Worm (Caenorhabditis elegans) whole organism, early embryonic: ENCODE measurements around the gene prmn-1.

Experiments used
- B0310.2 ChIP-seq: sonication (generic microtip); optimal IDR thresholded peaks from 2 replicates; lab custom pipeline; 2016; ENCODE audit warnings: mild to moderate bottlenecking, missing genetic modification characterization, missing compliant biosample characterization
- ceh-13 ChIP-seq: fragments of 200-800 bp; sonication (Bioruptor generic); optimal IDR thresholded peaks from 2 replicates; lab custom pipeline; 2018; ENCODE audit warnings: mild to moderate bottlenecking, missing genetic modification characterization, missing compliant biosample characterization
- ceh-36 ChIP-seq: sonication (generic microtip); optimal IDR thresholded peaks from 2 replicates; lab custom pipeline; 2016; ENCODE audit warnings: missing genetic modification characterization, inconsistent platforms, missing compliant biosample characterization
- flt-1 ChIP-seq: fragments of 200-800 bp; sonication (Bioruptor generic); IDR thresholded peaks from 2 replicates; pipeline ENCODE4 v1.3.6; 2022; ENCODE audit warnings: missing genetic modification characterization, missing compliant biosample characterization
- hmbx-1 ChIP-seq: sonication (generic microtip); optimal IDR thresholded peaks from 2 replicates; lab custom pipeline; 2016; ENCODE audit warnings: mild to moderate bottlenecking, missing genetic modification characterization, missing compliant biosample characterization
- hnd-1 ChIP-seq: sonication (generic microtip); optimal IDR thresholded peaks from 2 replicates; lab custom pipeline; 2016; ENCODE audit warnings: missing genetic modification characterization, missing compliant biosample characterization
- pes-1 ChIP-seq: fragments of 200-800 bp; sonication (Bioruptor generic); IDR thresholded peaks from 2 replicates; pipeline ENCODE4 v1.3.6; 2022; ENCODE audit warnings: missing genetic modification reagents, missing genetic modification characterization, missing compliant biosample characterization
- scrt-1 ChIP-seq: fragments of 200-800 bp; sonication (Bioruptor generic); IDR thresholded peaks from 2 replicates; pipeline ENCODE4 v1.3.6; 2022; ENCODE audit warnings: missing genetic modification characterization, missing compliant biosample characterization
- sea-1 ChIP-seq: fragments of 200-800 bp; sonication (Bioruptor generic); conservative IDR thresholded peaks from 2 replicates; pipeline ENCODE4 v1.3.6; 2022; ENCODE audit warnings: missing genetic modification characterization, missing compliant biosample characterization

DNA sequence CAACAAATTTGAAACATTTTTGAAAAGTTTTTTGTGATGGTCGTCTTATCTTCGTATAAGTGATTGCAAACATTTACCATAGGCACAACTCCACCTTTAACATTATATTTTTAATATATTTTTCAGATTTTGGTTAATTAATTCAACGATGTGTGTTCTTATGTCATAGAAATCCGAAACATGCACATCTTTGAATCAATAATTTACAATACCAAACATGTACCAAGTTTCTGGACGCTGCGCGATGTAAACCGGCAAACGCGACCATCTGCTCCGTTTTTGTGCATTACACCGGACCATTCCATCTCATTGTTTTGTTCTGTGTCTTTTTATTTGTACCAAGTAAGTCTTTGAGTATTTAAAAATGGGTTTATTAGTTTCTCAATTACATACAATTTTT, 27.4 kb upstream of the prmn-1 start, which contains the start of gene pgp-4:
- TF ChIP-seq scrt-1 (GFP tag; lab: Robert Waterston, UW) = no peak
- TF ChIP-seq ceh-13 (GFP tag; lab: Kevin White, UChicago) = no peak
- no peak for TF ChIP-seq pes-1 (GFP tag; lab: Robert Waterston, UW)
- TF ChIP-seq hnd-1 (tag; lab: Kevin White, UChicago) = no peak
- no peak for TF ChIP-seq B0310.2 (tag; lab: Kevin White, UChicago)
- TF ChIP-seq flt-1 (GFP tag; lab: Robert Waterston, UW) = no peak
- no peak for TF ChIP-seq hmbx-1 (tag; lab: Kevin White, UChicago)
- no peak for TF ChIP-seq sea-1 (GFP tag; lab: Robert Waterston, UW)
- no peak for TF ChIP-seq ceh-36
